Worm (Caenorhabditis elegans) whole organism, L4 larva: ENCODE results near the gene T06E8.2.
A peak's percentile ranks its signal among the peaks of the same experiment; 100 is the strongest.

Experiments used
- F26F4.8 ChIP-seq: fragments of 200-800 bp; sonication (Bioruptor generic); conservative IDR thresholded peaks from 2 replicates; pipeline ENCODE4 v1.3.6; 2022; ENCODE audit warnings: missing genetic modification characterization, missing compliant biosample characterization
- F37D6.2 ChIP-seq: sonication (generic microtip); optimal IDR thresholded peaks from 2 replicates; lab custom pipeline; 2016; ENCODE audit warnings: mild to moderate bottlenecking, missing genetic modification characterization, missing compliant biosample characterization
- T20F7.1 ChIP-seq: fragments of 200-800 bp; sonication (Bioruptor generic); optimal IDR thresholded peaks from 2 replicates; lab custom pipeline; 2018; ENCODE audit warnings: mild to moderate bottlenecking, missing genetic modification characterization, missing compliant biosample characterization
- arid-1 ChIP-seq: fragments of 200-800 bp; sonication (Bioruptor generic); conservative IDR thresholded peaks from 2 replicates; pipeline ENCODE4 v1.3.6; 2022; ENCODE audit warnings: missing genetic modification reagents, missing genetic modification characterization, missing compliant biosample characterization
- ceh-20 ChIP-seq: fragments of 200-800 bp; sonication (Bioruptor generic); IDR thresholded peaks from 2 replicates; pipeline ENCODE4 v1.3.6; 2022; ENCODE audit warnings: missing genetic modification reagents, missing genetic modification characterization, missing compliant biosample characterization
- ceh-28 ChIP-seq: fragments of 150-350 bp; optimal IDR thresholded peaks from 2 replicates; lab custom pipeline; 2014; ENCODE audit warnings: missing biosample characterization, missing genetic modification reagents, missing genetic modification characterization
- cey-2 ChIP-seq: sonication (generic microtip); optimal IDR thresholded peaks from 3 replicates; lab custom pipeline; 2017; ENCODE audit warnings: missing genetic modification characterization, mild to moderate bottlenecking, missing compliant biosample characterization, antibody characterized with exemption, borderline replicate concordance; ENCODE audit not compliant: insufficient read depth
- daf-16 ChIP-seq, 3 experiments: sonication (generic microtip); optimal IDR thresholded peaks; 2 replicates each; lab custom pipeline; 2016 to 2017; ENCODE audit warnings: missing genetic modification characterization in 3 of 3, missing genetic modification reagents in 3 of 3, mild to moderate bottlenecking in 2 of 3, missing compliant biosample characterization in 2 of 3, missing biosample characterization in 1 of 3, moderate library complexity in 1 of 3
- daf-8 ChIP-seq: fragments of 200-800 bp; sonication (Bioruptor generic); IDR thresholded peaks from 2 replicates; pipeline ENCODE4 v1.3.6; 2022; ENCODE audit warnings: missing genetic modification characterization, missing compliant biosample characterization
- dmd-6 ChIP-seq: fragments of 200-800 bp; sonication (Bioruptor generic); IDR thresholded peaks from 2 replicates; pipeline ENCODE4 v1.3.6; 2022; ENCODE audit warnings: missing genetic modification reagents, missing genetic modification characterization, missing compliant biosample characterization
- dmd-8 ChIP-seq: fragments of 200-800 bp; sonication (Bioruptor generic); IDR thresholded peaks from 2 replicates; pipeline ENCODE4 v1.3.6; 2022; ENCODE audit warnings: missing genetic modification characterization, missing compliant biosample characterization
- dmd-9 ChIP-seq: fragments of 200-800 bp; sonication (Bioruptor generic); IDR thresholded peaks from 2 replicates; pipeline ENCODE4 v1.3.6; 2022; ENCODE audit warnings: missing genetic modification reagents, missing genetic modification characterization, missing compliant biosample characterization
- dpl-1 ChIP-seq: fragments of 150-350 bp; optimal IDR thresholded peaks from 2 replicates; lab custom pipeline; 2014; ENCODE audit warnings: missing biosample characterization, missing genetic modification reagents, missing genetic modification characterization
- dve-1 ChIP-seq: sonication (generic microtip); optimal IDR thresholded peaks from 2 replicates; lab custom pipeline; 2017; ENCODE audit warnings: antibody characterized with exemption, mild to moderate bottlenecking, missing genetic modification characterization, missing compliant biosample characterization; ENCODE audit not compliant: insufficient read depth
- egl-27 ChIP-seq: sonication (generic microtip); optimal IDR thresholded peaks from 3 replicates; lab custom pipeline; 2017; ENCODE audit warnings: missing biosample characterization, missing genetic modification reagents, missing genetic modification characterization
- fos-1 ChIP-seq: fragments of 150-350 bp; optimal IDR thresholded peaks from 2 replicates; lab custom pipeline; 2014; ENCODE audit warnings: missing biosample characterization, missing genetic modification characterization
- hlh-30 ChIP-seq: sonication (generic microtip); optimal IDR thresholded peaks from 2 replicates; lab custom pipeline; 2017; ENCODE audit warnings: antibody characterized with exemption, mild to moderate bottlenecking, missing genetic modification characterization, missing compliant biosample characterization; ENCODE audit not compliant: insufficient read depth
- jun-1 ChIP-seq: fragments of 150-350 bp; optimal IDR thresholded peaks from 2 replicates; lab custom pipeline; 2014; ENCODE audit warnings: missing biosample characterization, missing genetic modification reagents, missing genetic modification characterization
- lin-13 ChIP-seq: fragments of 150-350 bp; optimal IDR thresholded peaks from 2 replicates; lab custom pipeline; 2014; ENCODE audit warnings: missing biosample characterization, missing genetic modification reagents, missing genetic modification characterization
- lin-15B ChIP-seq: fragments of 150-350 bp; sonication (generic microtip); optimal IDR thresholded peaks from 3 replicates; lab custom pipeline; 2014; ENCODE audit warnings: missing biosample characterization, missing genetic modification characterization
- lin-38 ChIP-seq: fragments of 200-800 bp; sonication (Bioruptor generic); IDR thresholded peaks from 2 replicates; pipeline ENCODE4 v1.3.6; 2022; ENCODE audit warnings: missing genetic modification reagents, missing genetic modification characterization, missing compliant biosample characterization
- lsy-2 ChIP-seq, 2 experiments: fragments of 150-350 bp in 1 of 2; sonication (generic microtip) in 1 of 2; optimal IDR thresholded peaks; 2 replicates each; lab custom pipeline; 2014 to 2017; ENCODE audit warnings: missing biosample characterization in 2 of 2, missing genetic modification characterization in 2 of 2
- mdt-29 ChIP-seq: fragments of 200-800 bp; sonication (Bioruptor generic); IDR thresholded peaks from 2 replicates; pipeline ENCODE4 v1.3.6; 2022; ENCODE audit warnings: missing genetic modification reagents, missing genetic modification characterization, missing compliant biosample characterization
- mep-1 ChIP-seq: fragments of 150-350 bp; sonication (generic microtip); optimal IDR thresholded peaks from 3 replicates; lab custom pipeline; 2014; ENCODE audit warnings: missing biosample characterization, missing genetic modification characterization
- mxl-2 ChIP-seq: fragments of 200-800 bp; sonication (Bioruptor generic); conservative IDR thresholded peaks from 2 replicates; pipeline ENCODE4 v1.3.6; 2022; ENCODE audit warnings: missing genetic modification reagents, missing genetic modification characterization, missing compliant biosample characterization
- nhr-10 ChIP-seq: fragments of 150-350 bp; optimal IDR thresholded peaks from 2 replicates; lab custom pipeline; 2014; ENCODE audit warnings: missing biosample characterization, missing genetic modification characterization
- nhr-102 ChIP-seq: sonication (generic microtip); optimal IDR thresholded peaks from 2 replicates; lab custom pipeline; 2016; ENCODE audit warnings: mild to moderate bottlenecking, missing genetic modification characterization, moderate library complexity, missing compliant biosample characterization
- nhr-25 ChIP-seq: sonication (generic microtip); optimal IDR thresholded peaks from 2 replicates; lab custom pipeline; 2017; ENCODE audit warnings: missing genetic modification characterization, mild to moderate bottlenecking, missing compliant biosample characterization, antibody characterized with exemption, moderate library complexity, borderline replicate concordance; ENCODE audit not compliant: insufficient read depth
- nhr-28 ChIP-seq: fragments of 150-350 bp; optimal IDR thresholded peaks from 2 replicates; lab custom pipeline; 2014; ENCODE audit warnings: missing biosample characterization, missing genetic modification characterization
- nhr-48 ChIP-seq: sonication (generic microtip); optimal IDR thresholded peaks from 2 replicates; lab custom pipeline; 2016; ENCODE audit warnings: mild to moderate bottlenecking, missing genetic modification characterization, missing compliant biosample characterization
- nhr-77 ChIP-seq: fragments of 150-350 bp; optimal IDR thresholded peaks from 2 replicates; lab custom pipeline; 2014; ENCODE audit warnings: missing biosample characterization, missing genetic modification characterization
- pha-4 ChIP-seq, 2 experiments: fragments of 150-350 bp in 1 of 2; fragments of 200-800 bp in 1 of 2; sonication (Bioruptor generic) in 1 of 2; IDR thresholded peaks in 1 of 2; optimal IDR thresholded peaks in 1 of 2; 2 replicates each; pipeline versions ENCODE4 v1.3.6 to Lab custom; 2014 to 2022; ENCODE audit warnings: missing genetic modification characterization in 2 of 2, missing genetic modification reagents in 2 of 2, missing biosample characterization in 1 of 2, missing compliant biosample characterization in 1 of 2
- pqm-1 ChIP-seq: sonication (generic microtip); optimal IDR thresholded peaks from 2 replicates; lab custom pipeline; 2017; ENCODE audit warnings: missing biosample characterization, missing genetic modification characterization
- set-16 ChIP-seq: fragments of 200-800 bp; sonication (Bioruptor generic); IDR thresholded peaks from 2 replicates; pipeline ENCODE4 v1.3.6; 2022; ENCODE audit warnings: missing genetic modification reagents, missing genetic modification characterization, missing compliant biosample characterization
- skn-1 ChIP-seq: fragments of 150-350 bp; optimal IDR thresholded peaks from 2 replicates; lab custom pipeline; 2014; ENCODE audit warnings: missing biosample characterization, missing genetic modification characterization
- tra-1 ChIP-seq: fragments of 200-800 bp; sonication (Bioruptor generic); IDR thresholded peaks from 2 replicates; pipeline ENCODE4 v1.3.6; 2022; ENCODE audit warnings: missing genetic modification reagents, missing genetic modification characterization, missing compliant biosample characterization
- unc-130 ChIP-seq: sonication (generic microtip); optimal IDR thresholded peaks from 2 replicates; lab custom pipeline; 2016; ENCODE audit warnings: missing genetic modification reagents, missing genetic modification characterization, missing compliant biosample characterization
- zip-2 ChIP-seq: fragments of 150-350 bp; optimal IDR thresholded peaks from 2 replicates; lab custom pipeline; 2014; ENCODE audit warnings: missing biosample characterization, missing genetic modification characterization

T06E8.2 gene

DNA sequence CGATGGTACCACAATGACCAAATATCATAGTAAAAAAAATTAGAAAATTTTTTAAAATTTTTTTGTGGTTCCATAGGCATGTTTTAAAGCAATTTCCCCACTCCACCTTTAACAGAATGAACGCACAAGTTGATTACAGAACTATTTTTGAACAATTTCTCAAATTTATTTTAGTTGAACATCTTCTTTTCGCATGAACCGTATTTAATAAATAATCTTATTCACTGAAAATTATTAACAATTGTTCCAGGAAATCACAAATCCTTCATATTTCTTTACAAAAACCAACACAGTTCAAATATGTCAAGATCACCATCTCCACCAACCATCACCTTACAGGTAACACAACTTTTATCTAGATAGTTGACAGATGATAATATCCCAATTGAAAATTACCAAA lies 24.6 kb downstream of the T06E8.2 start, which contains the start of gene lea-1:
Gene lea-1 (plus strand): TSS at position 301 of the 400 bp plus-strand sequence.
- TF ChIP-seq dpl-1 (GFP tag; lab: Kevin White, UChicago) (no peak), fos-1 (tag; lab: Kevin White, UChicago) (no peak), lin-38 (no peak), jun-1 (tag; lab: Kevin White, UChicago) (no peak), nhr-77 (no peak), dmd-9 (no peak), egl-27 (no peak), ceh-20 (GFP tag; lab: Robert Waterston, UW) (no peak), dve-1 (no peak), arid-1 (GFP tag; lab: Robert Waterston, UW) (no peak), daf-8 (no peak), mxl-2 (GFP tag; lab: Robert Waterston, UW) (no peak), ceh-28 (tag; lab: Kevin White, UChicago) (no peak), lsy-2 (tag; optimal IDR thresholded peaks at IDR 0.05; lab: Kevin White, UChicago) (no peak), nhr-48 (tag; lab: Kevin White, UChicago) (no peak), nhr-25 (tag; lab: Kevin White, UChicago) (no peak), dmd-8 (GFP tag; lab: Robert Waterston, UW) (no peak)

DNA sequence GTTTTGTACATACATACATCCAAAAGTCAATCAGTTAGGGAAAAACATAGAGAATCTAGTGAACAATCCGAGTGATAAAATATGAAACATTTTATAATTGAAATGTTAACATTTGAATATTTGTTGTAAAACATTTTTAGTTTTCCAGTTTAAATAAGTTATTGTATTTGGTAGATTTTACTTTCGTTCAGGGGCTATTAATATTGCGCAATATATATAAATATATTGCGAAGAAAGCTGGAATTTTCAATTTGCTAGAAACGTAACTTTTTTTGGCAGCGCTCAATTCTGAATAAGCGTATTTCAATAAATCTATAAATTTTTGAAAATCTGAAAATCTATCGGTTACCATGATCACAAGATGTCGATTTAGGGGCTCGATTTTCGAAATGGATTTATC lies 28.7 kb downstream of the T06E8.2 start:
- TF ChIP-seq unc-130 (GFP tag; lab: Kevin White, UChicago) = no peak
- TF ChIP-seq lin-38 = 0 out of 2 replicates have a peak, but pooled peaks have one; percentile 26
- TF ChIP-seq, all 104 proteins: peak for 1

DNA sequence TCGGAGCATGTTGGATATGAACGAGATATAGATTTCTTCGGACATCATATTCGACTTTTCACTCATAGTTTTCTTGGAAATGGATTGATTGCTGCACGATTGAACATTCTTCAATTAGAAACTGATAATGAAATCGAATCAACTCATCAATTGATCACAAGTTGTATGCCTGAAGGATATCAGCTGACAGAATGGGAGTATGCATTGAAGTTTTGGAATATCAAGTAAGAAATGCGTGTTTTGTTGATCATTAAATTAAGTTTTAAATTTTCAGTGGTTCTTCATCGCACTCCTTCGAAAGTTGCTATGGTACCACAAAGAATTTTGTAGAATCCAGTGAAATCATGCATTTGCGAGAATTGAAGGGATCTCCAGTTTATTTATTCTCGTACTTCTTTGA lies 29.8 kb downstream of the T06E8.2 start:
- peak; percentile 15 for TF ChIP-seq hlh-30 (tag; lab: Kevin White, UChicago)
- TF ChIP-seq zip-2 (tag; lab: Kevin White, UChicago) = no peak

DNA sequence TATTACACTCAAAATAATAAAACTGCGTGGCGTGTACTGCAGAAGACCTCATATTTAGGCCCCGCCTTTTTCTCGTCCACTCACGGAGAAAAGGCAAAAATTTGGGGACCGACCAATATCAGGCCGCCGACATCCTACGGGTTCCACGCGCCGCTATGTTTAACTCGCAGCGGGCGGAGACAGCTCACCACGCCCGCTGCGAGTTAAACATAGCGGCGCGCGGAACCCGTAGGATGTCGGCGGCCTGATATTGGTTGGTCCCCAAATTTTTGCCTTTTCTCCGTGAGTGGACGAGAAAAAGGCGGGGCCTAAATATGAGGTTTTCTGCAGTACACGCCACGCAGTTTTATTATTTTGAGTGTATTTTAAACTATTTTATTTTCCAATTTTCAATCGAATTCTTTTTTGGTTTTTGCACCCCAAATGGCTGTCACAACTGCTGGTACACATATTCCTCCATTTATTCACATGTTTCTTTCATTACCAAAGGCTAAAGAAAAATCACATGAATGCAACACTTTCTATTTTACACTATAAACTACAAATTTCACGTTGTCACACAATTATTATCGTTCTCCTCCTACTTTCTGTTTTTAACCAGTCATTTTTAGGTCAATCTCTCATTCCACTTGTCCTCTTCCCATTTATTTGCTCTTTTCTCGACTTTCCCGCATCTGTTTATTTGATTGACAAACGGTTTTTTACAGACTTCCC lies 32.0 kb downstream of the T06E8.2 start, which contains the start of gene uda-1:
Gene uda-1 (plus strand): TSS at position 708 of the 714 bp plus-strand sequence.
- peak; percentile 96 for TF ChIP-seq nhr-28 (tag; lab: Kevin White, UChicago)
- peak; percentile 12; the same call in 1 of the 2 replicates for TF ChIP-seq dmd-6 (GFP tag; lab: Robert Waterston, UW)
- TF ChIP-seq hlh-30 (tag; lab: Kevin White, UChicago) = peak; percentile 62

DNA sequence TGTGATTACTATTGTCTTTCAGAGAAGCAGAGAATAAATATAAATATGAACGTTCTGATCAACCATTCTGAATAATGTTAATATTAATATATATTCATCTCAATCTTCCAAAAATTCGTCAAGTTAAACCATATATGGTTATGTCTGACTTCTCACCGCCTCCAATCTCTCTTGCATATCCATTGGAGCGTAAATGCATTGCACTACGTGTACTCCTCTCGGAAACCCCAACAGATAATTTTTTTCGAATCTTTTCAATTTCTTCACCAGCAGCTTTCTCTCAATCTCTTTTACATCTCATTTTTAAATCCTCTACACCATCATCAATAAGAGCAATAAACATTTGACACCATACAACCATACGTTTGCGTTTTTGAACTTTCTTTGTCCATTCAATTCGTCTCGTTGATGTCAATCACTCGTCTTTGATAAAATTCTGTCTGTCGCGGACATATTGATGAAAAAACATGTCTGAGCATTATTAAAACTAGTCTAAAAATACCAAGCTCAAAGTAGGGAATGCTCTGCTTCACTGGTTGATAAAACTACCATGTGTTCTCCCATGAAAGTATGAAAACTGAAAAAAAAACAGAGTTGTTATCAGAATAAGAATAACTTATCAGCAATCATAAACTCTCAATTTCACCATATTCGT lies 32.8 kb downstream of the T06E8.2 start:
- TF ChIP-seq set-16 (no peak), nhr-102 (peak; percentile 18), nhr-25 (tag; lab: Kevin White, UChicago) (no peak), lin-15B (tag; lab: Kevin White, UChicago) (no peak), pqm-1 (peak; percentile 64), daf-16 (GFP tag; optimal IDR thresholded peaks at IDR 0.05; lab: Kevin White, UChicago) (peak in 1 of 2 experiments; percentile 13), daf-16 (tag; optimal IDR thresholded peaks at IDR 0.05; lab: Kevin White, UChicago) (peak; percentile 55), jun-1 (tag; lab: Kevin White, UChicago) (no peak), lsy-2 (tag; optimal IDR thresholded peaks at IDR 0.05; lab: Kevin White, UChicago) (peak; percentile 23 to 75), tra-1 (GFP tag; lab: Robert Waterston, UW) (peak; percentile 43; the same call in 1 of the 2 replicates), pha-4 (GFP tag; IDR thresholded peaks at IDR 0.05; lab: Robert Waterston, UW) (no peak), pha-4 (tag; optimal IDR thresholded peaks at IDR 0.05; lab: Kevin White, UChicago) (no peak), nhr-77 (peak; percentile 5), lin-38 (peak; percentile 94), zip-2 (tag; lab: Kevin White, UChicago) (no peak), skn-1 (tag; lab: Kevin White, UChicago) (no peak), F37D6.2 (tag; lab: Kevin White, UChicago) (no peak), lin-13 (peak; percentile 8), cey-2 (tag; lab: Kevin White, UChicago) (no peak), T20F7.1 (peak; percentile 56), mdt-29 (GFP tag; lab: Robert Waterston, UW) (no peak), mep-1 (peak; percentile 55), nhr-10 (no peak), dmd-6 (GFP tag; lab: Robert Waterston, UW) (peak; percentile 72), F26F4.8 (GFP tag; lab: Robert Waterston, UW) (no peak), unc-130 (GFP tag; lab: Kevin White, UChicago) (peak; percentile 17)
